Worm (Caenorhabditis elegans) whole organism, L1 larva: ENCODE results near the gene Y97E10AR.1.

Experiments used
- C16A3.4 ChIP-seq: fragments of 150-350 bp; optimal IDR thresholded peaks from 2 replicates; lab custom pipeline; 2014; ENCODE audit warnings: missing biosample characterization, missing genetic modification characterization
- aha-1 ChIP-seq: fragments of 150-350 bp; optimal IDR thresholded peaks from 2 replicates; lab custom pipeline; 2014; ENCODE audit warnings: missing biosample characterization, missing genetic modification characterization
- blmp-1 ChIP-seq: fragments of 150-350 bp; optimal IDR thresholded peaks from 2 replicates; lab custom pipeline; 2014; ENCODE audit warnings: missing biosample characterization, missing genetic modification characterization
- ceh-8 ChIP-seq: fragments of 200-800 bp; sonication (Bioruptor generic); optimal IDR thresholded peaks from 2 replicates; lab custom pipeline; 2018; ENCODE audit warnings: mild to moderate bottlenecking, missing genetic modification characterization, moderate library complexity, missing compliant biosample characterization
- ceh-82 ChIP-seq, 3 experiments: fragments of 150-350 bp in 1 of 3; sonication (generic microtip) in 2 of 3; optimal IDR thresholded peaks; 2 replicates each; lab custom pipeline; 2014 to 2017; ENCODE audit warnings: missing biosample characterization in 3 of 3, missing genetic modification characterization in 3 of 3
- efl-1 ChIP-seq, 4 experiments: fragments of 150-350 bp; optimal IDR thresholded peaks in 3 of 4; peaks in 1 of 4; 1 replicate in 1 of 4; 2 replicates in 3 of 4; lab custom pipeline; 2014; ENCODE audit warnings: missing biosample characterization in 2 of 4, missing genetic modification characterization in 2 of 4, missing genetic modification reagents in 2 of 4
- elt-2 ChIP-seq: sonication (generic microtip); optimal IDR thresholded peaks from 2 replicates; lab custom pipeline; 2016; ENCODE audit warnings: missing genetic modification characterization, mild to moderate bottlenecking, inconsistent platforms, missing compliant biosample characterization, missing genetic modification reagents
- elt-3 ChIP-seq, 6 experiments: fragments of 150-350 bp in 1 of 6; sonication (generic microtip); optimal IDR thresholded peaks; 2 replicates each; lab custom pipeline; 2017 to 2018; ENCODE audit warnings: missing biosample characterization in 6 of 6, missing genetic modification characterization in 6 of 6, inconsistent platforms in 1 of 6
- ets-5 ChIP-seq: fragments of 200-800 bp; sonication (Bioruptor generic); IDR thresholded peaks from 2 replicates; pipeline ENCODE4 v1.3.6; 2022; ENCODE audit warnings: missing genetic modification characterization, missing compliant biosample characterization
- fkh-8 ChIP-seq: sonication (generic microtip); optimal IDR thresholded peaks from 2 replicates; lab custom pipeline; 2016; ENCODE audit warnings: mild to moderate bottlenecking, missing genetic modification characterization, missing compliant biosample characterization
- lin-14 ChIP-seq: fragments of 200-800 bp; sonication (Bioruptor generic); optimal IDR thresholded peaks from 2 replicates; lab custom pipeline; 2018; ENCODE audit warnings: mild to moderate bottlenecking, missing genetic modification characterization, moderate library complexity, missing compliant biosample characterization
- lin-35 ChIP-seq, 2 experiments: fragments of 150-350 bp; optimal IDR thresholded peaks; 2 replicates each; lab custom pipeline; 2014; ENCODE audit warnings: missing biosample characterization in 2 of 2, missing genetic modification characterization in 2 of 2, missing genetic modification reagents in 2 of 2
- lin-39 ChIP-seq: fragments of 150-350 bp; optimal IDR thresholded peaks from 2 replicates; lab custom pipeline; 2014; ENCODE audit warnings: missing biosample characterization, missing genetic modification reagents, missing genetic modification characterization
- mdl-1 ChIP-seq, 2 experiments: fragments of 150-350 bp; optimal IDR thresholded peaks; 2 replicates each; lab custom pipeline; 2014 to 2017; ENCODE audit warnings: missing biosample characterization in 2 of 2, missing genetic modification characterization in 2 of 2, inconsistent platforms in 1 of 2
- mef-2 ChIP-seq: fragments of 150-350 bp; optimal IDR thresholded peaks from 2 replicates; lab custom pipeline; 2014; ENCODE audit warnings: missing biosample characterization, missing genetic modification characterization
- nhr-47 ChIP-seq: sonication (generic microtip); optimal IDR thresholded peaks from 2 replicates; lab custom pipeline; 2016; ENCODE audit warnings: mild to moderate bottlenecking, missing genetic modification characterization, moderate library complexity, missing compliant biosample characterization
- nhr-71 ChIP-seq: sonication (generic microtip); optimal IDR thresholded peaks from 2 replicates; lab custom pipeline; 2016; ENCODE audit warnings: mild to moderate bottlenecking, missing genetic modification characterization, moderate library complexity, missing compliant biosample characterization
- nhr-85 ChIP-seq: sonication (generic microtip); peaks from one replicate; lab custom pipeline; 2016; ENCODE audit warnings: missing genetic modification characterization, inconsistent platforms, missing compliant biosample characterization
- sup-37 ChIP-seq: fragments of 200-800 bp; sonication (Bioruptor generic); optimal IDR thresholded peaks from 2 replicates; lab custom pipeline; 2018; ENCODE audit warnings: mild to moderate bottlenecking, missing genetic modification characterization, missing compliant biosample characterization
- tbx-2 ChIP-seq: sonication (generic microtip); optimal IDR thresholded peaks from 2 replicates; lab custom pipeline; 2016; ENCODE audit warnings: missing genetic modification characterization, missing compliant biosample characterization
- unc-130 ChIP-seq: fragments of 150-350 bp; optimal IDR thresholded peaks from 2 replicates; lab custom pipeline; 2017; ENCODE audit warnings: missing biosample characterization, missing genetic modification characterization, inconsistent platforms
- unc-86 ChIP-seq: sonication (generic microtip); optimal IDR thresholded peaks from 2 replicates; lab custom pipeline; 2016; ENCODE audit warnings: missing genetic modification characterization, missing compliant biosample characterization
- zip-4 ChIP-seq: fragments of 200-800 bp; sonication (Bioruptor generic); optimal IDR thresholded peaks from 2 replicates; lab custom pipeline; 2018; ENCODE audit warnings: mild to moderate bottlenecking, missing genetic modification characterization, moderate library complexity, missing compliant biosample characterization

Gene Y97E10AR.1

ce11 chrV:8046706-8047105, 45.4 kb downstream of the Y97E10AR.1 start, which contains the start of gene ZC513.3:
TSS of gene ZC513.3 (plus strand) at chrV:8047006.
- TF ChIP-seq elt-3 (tag; optimal IDR thresholded peaks at IDR 0.05; lab: Kevin White, UChicago) (no peak), zip-4 (GFP tag; lab: Kevin White, UChicago) (no peak), lin-39 (tag; lab: Kevin White, UChicago) (no peak), lin-35 (GFP tag; optimal IDR thresholded peaks at IDR 0.05; lab: Kevin White, UChicago) (no peak), efl-1 (optimal IDR thresholded peaks at IDR 0.05; lab: Kevin White, UChicago) (no peak), efl-1 (GFP tag; optimal IDR thresholded peaks at IDR 0.05 in 1 of 2; lab: Kevin White, UChicago) (no peak), unc-130 (tag; lab: Kevin White, UChicago) (no peak), ceh-82 (tag; optimal IDR thresholded peaks at IDR 0.05; lab: Kevin White, UChicago) (no peak), C16A3.4 (no peak), nhr-71 (tag; lab: Kevin White, UChicago) (no peak)

- TF ChIP-seq nhr-47 (no peak), efl-1 (optimal IDR thresholded peaks at IDR 0.05; lab: Kevin White, UChicago) (no peak), efl-1 (GFP tag; optimal IDR thresholded peaks at IDR 0.05 in 1 of 2; lab: Kevin White, UChicago) (no peak), ceh-8 (GFP tag; lab: Kevin White, UChicago) (peak; percentile 14)
Observed at ce11 chrV:8050059-8050677, 48.9 kb downstream of the Y97E10AR.1 start.

- TF ChIP-seq fkh-8 (tag; lab: Kevin White, UChicago) (no peak), lin-14 (GFP tag; lab: Kevin White, UChicago) (no peak), unc-86 (tag; lab: Kevin White, UChicago) (no peak), ceh-8 (GFP tag; lab: Kevin White, UChicago) (no peak), elt-2 (tag; lab: Kevin White, UChicago) (no peak), unc-130 (tag; lab: Kevin White, UChicago) (no peak), mdl-1 (tag; optimal IDR thresholded peaks at IDR 0.05; lab: Kevin White, UChicago) (no peak), nhr-85 (tag; lab: Kevin White, UChicago) (no peak), blmp-1 (peak; percentile 21)
Observed at ce11 chrV:8050811-8051210, 49.5 kb downstream of the Y97E10AR.1 start, which contains the start of gene col-43. TSS of gene col-43 (minus strand) at chrV:8050911.

- no peak for TF ChIP-seq elt-3 (tag; optimal IDR thresholded peaks at IDR 0.05; lab: Kevin White, UChicago)
- TF ChIP-seq sup-37 (GFP tag; lab: Kevin White, UChicago), result no peak
- no peak for TF ChIP-seq mef-2 (tag; lab: Kevin White, UChicago)
- TF ChIP-seq ets-5, result no peak
- no peak for TF ChIP-seq nhr-85 (tag; lab: Kevin White, UChicago)
- TF ChIP-seq tbx-2, result no peak
Observed at ce11 chrV:8051851-8052250, 50.6 kb downstream of the Y97E10AR.1 start, which contains the start of gene sth-1. TSS of gene sth-1 (plus strand) at chrV:8052151.

- peak; percentile 9 for TF ChIP-seq nhr-85 (tag; lab: Kevin White, UChicago)
- TF ChIP-seq aha-1 (tag; lab: Kevin White, UChicago), result no peak
- TF ChIP-seq blmp-1, result peak; percentile 16
Observed at ce11 chrV:8054130-8054529, 52.9 kb downstream of the Y97E10AR.1 start, which contains the start of gene ZC513.2. TSS of gene ZC513.2 (plus strand) at chrV:8054430.
